Worm (Caenorhabditis elegans) whole organism, L4 larva: ENCODE measurements around the gene clec-1.

Source experiments
- D1046.2 ChIP-seq: fragments of 200-800 bp; sonication (Bioruptor generic); IDR thresholded peaks from 2 replicates; pipeline ENCODE4 v1.3.6; 2022; ENCODE audit warnings: missing genetic modification characterization, missing compliant biosample characterization
- F26F4.8 ChIP-seq: fragments of 200-800 bp; sonication (Bioruptor generic); conservative IDR thresholded peaks from 2 replicates; pipeline ENCODE4 v1.3.6; 2022; ENCODE audit warnings: missing genetic modification characterization, missing compliant biosample characterization
- Y105C5A.15 ChIP-seq: fragments of 200-800 bp; sonication (Bioruptor generic); IDR thresholded peaks from 2 replicates; pipeline ENCODE4 v1.3.6; 2022; ENCODE audit warnings: missing genetic modification characterization, missing compliant biosample characterization
- Y75B8A.6 ChIP-seq: fragments of 200-800 bp; sonication (Bioruptor generic); IDR thresholded peaks from 2 replicates; pipeline ENCODE4 v1.3.6; 2022; ENCODE audit warnings: missing genetic modification reagents, missing genetic modification characterization, missing compliant biosample characterization
- ZK337.2 ChIP-seq: fragments of 200-800 bp; sonication (Bioruptor generic); IDR thresholded peaks from 2 replicates; pipeline ENCODE4 v1.3.6; 2022; ENCODE audit warnings: missing genetic modification reagents, missing genetic modification characterization, missing compliant biosample characterization
- daf-12 ChIP-seq: fragments of 150-350 bp; optimal IDR thresholded peaks from 2 replicates; lab custom pipeline; 2014; ENCODE audit warnings: missing biosample characterization, missing genetic modification reagents, missing genetic modification characterization
- daf-16 ChIP-seq, 3 experiments: sonication (generic microtip); optimal IDR thresholded peaks; 2 replicates each; lab custom pipeline; 2016 to 2017; ENCODE audit warnings: missing genetic modification characterization in 3 of 3, missing genetic modification reagents in 3 of 3, mild to moderate bottlenecking in 2 of 3, missing compliant biosample characterization in 2 of 3, missing biosample characterization in 1 of 3, moderate library complexity in 1 of 3
- daf-19 ChIP-seq: fragments of 200-800 bp; sonication (Bioruptor generic); conservative IDR thresholded peaks from 2 replicates; pipeline ENCODE4 v1.3.6; 2022; ENCODE audit warnings: missing genetic modification characterization, missing compliant biosample characterization
- daf-8 ChIP-seq: fragments of 200-800 bp; sonication (Bioruptor generic); IDR thresholded peaks from 2 replicates; pipeline ENCODE4 v1.3.6; 2022; ENCODE audit warnings: missing genetic modification characterization, missing compliant biosample characterization
- duxl-1 ChIP-seq: sonication (generic microtip); optimal IDR thresholded peaks from 2 replicates; lab custom pipeline; 2016; ENCODE audit warnings: mild to moderate bottlenecking, missing genetic modification characterization, moderate library complexity, missing compliant biosample characterization; ENCODE audit not compliant: poor library complexity
- dve-1 ChIP-seq: sonication (generic microtip); optimal IDR thresholded peaks from 2 replicates; lab custom pipeline; 2017; ENCODE audit warnings: antibody characterized with exemption, mild to moderate bottlenecking, missing genetic modification characterization, missing compliant biosample characterization; ENCODE audit not compliant: insufficient read depth
- egl-27 ChIP-seq: sonication (generic microtip); optimal IDR thresholded peaks from 3 replicates; lab custom pipeline; 2017; ENCODE audit warnings: missing biosample characterization, missing genetic modification reagents, missing genetic modification characterization
- fos-1 ChIP-seq: fragments of 150-350 bp; optimal IDR thresholded peaks from 2 replicates; lab custom pipeline; 2014; ENCODE audit warnings: missing biosample characterization, missing genetic modification characterization
- hlh-11 ChIP-seq: fragments of 200-800 bp; sonication (Bioruptor generic); optimal IDR thresholded peaks from 2 replicates; lab custom pipeline; 2018; ENCODE audit warnings: mild to moderate bottlenecking, missing genetic modification characterization, missing compliant biosample characterization
- hmg-1.1 ChIP-seq: fragments of 200-800 bp; sonication (Bioruptor generic); IDR thresholded peaks from 2 replicates; pipeline ENCODE4 v1.3.6; 2022; ENCODE audit warnings: missing genetic modification reagents, missing genetic modification characterization, missing compliant biosample characterization
- jun-1 ChIP-seq: fragments of 150-350 bp; optimal IDR thresholded peaks from 2 replicates; lab custom pipeline; 2014; ENCODE audit warnings: missing biosample characterization, missing genetic modification reagents, missing genetic modification characterization
- lin-13 ChIP-seq: fragments of 150-350 bp; optimal IDR thresholded peaks from 2 replicates; lab custom pipeline; 2014; ENCODE audit warnings: missing biosample characterization, missing genetic modification reagents, missing genetic modification characterization
- lin-38 ChIP-seq: fragments of 200-800 bp; sonication (Bioruptor generic); IDR thresholded peaks from 2 replicates; pipeline ENCODE4 v1.3.6; 2022; ENCODE audit warnings: missing genetic modification reagents, missing genetic modification characterization, missing compliant biosample characterization
- madf-5 ChIP-seq, 2 experiments: fragments of 200-800 bp; sonication (Bioruptor generic); IDR thresholded peaks; 2 replicates each; pipeline ENCODE4 v1.3.6; 2022; ENCODE audit warnings: missing compliant biosample characterization in 2 of 2, missing genetic modification characterization in 2 of 2
- mdt-29 ChIP-seq: fragments of 200-800 bp; sonication (Bioruptor generic); IDR thresholded peaks from 2 replicates; pipeline ENCODE4 v1.3.6; 2022; ENCODE audit warnings: missing genetic modification reagents, missing genetic modification characterization, missing compliant biosample characterization
- mep-1 ChIP-seq: fragments of 150-350 bp; sonication (generic microtip); optimal IDR thresholded peaks from 3 replicates; lab custom pipeline; 2014; ENCODE audit warnings: missing biosample characterization, missing genetic modification characterization
- mes-2 ChIP-seq: sonication (generic microtip); optimal IDR thresholded peaks from 2 replicates; lab custom pipeline; 2016; ENCODE audit warnings: missing genotype, mild to moderate bottlenecking, missing genetic modification characterization, missing compliant biosample characterization; ENCODE audit not compliant: poor library complexity, severe bottlenecking
- mxl-2 ChIP-seq: fragments of 200-800 bp; sonication (Bioruptor generic); conservative IDR thresholded peaks from 2 replicates; pipeline ENCODE4 v1.3.6; 2022; ENCODE audit warnings: missing genetic modification reagents, missing genetic modification characterization, missing compliant biosample characterization
- nhr-237 ChIP-seq: sonication (generic microtip); optimal IDR thresholded peaks from 2 replicates; lab custom pipeline; 2017; ENCODE audit warnings: missing biosample characterization, missing genetic modification characterization
- nhr-25 ChIP-seq: sonication (generic microtip); optimal IDR thresholded peaks from 2 replicates; lab custom pipeline; 2017; ENCODE audit warnings: missing genetic modification characterization, mild to moderate bottlenecking, missing compliant biosample characterization, antibody characterized with exemption, moderate library complexity, borderline replicate concordance; ENCODE audit not compliant: insufficient read depth
- nhr-28 ChIP-seq: fragments of 150-350 bp; optimal IDR thresholded peaks from 2 replicates; lab custom pipeline; 2014; ENCODE audit warnings: missing biosample characterization, missing genetic modification characterization
- nhr-6 ChIP-seq: fragments of 150-350 bp; optimal IDR thresholded peaks from 2 replicates; lab custom pipeline; 2014; ENCODE audit warnings: missing biosample characterization, missing genetic modification characterization
- nhr-76 ChIP-seq: fragments of 150-350 bp; optimal IDR thresholded peaks from 2 replicates; lab custom pipeline; 2014; ENCODE audit warnings: missing biosample characterization, missing genetic modification characterization
- nhr-77 ChIP-seq: fragments of 150-350 bp; optimal IDR thresholded peaks from 2 replicates; lab custom pipeline; 2014; ENCODE audit warnings: missing biosample characterization, missing genetic modification characterization
- php-3 ChIP-seq: fragments of 200-800 bp; sonication (Bioruptor generic); IDR thresholded peaks from 2 replicates; pipeline ENCODE4 v1.3.6; 2022; ENCODE audit warnings: missing genetic modification reagents, missing genetic modification characterization, missing compliant biosample characterization
- rbr-2 ChIP-seq: sonication (generic microtip); optimal IDR thresholded peaks from 2 replicates; lab custom pipeline; 2016; ENCODE audit warnings: missing genotype, missing genetic modification characterization, missing compliant biosample characterization
- skn-1 ChIP-seq: fragments of 150-350 bp; optimal IDR thresholded peaks from 2 replicates; lab custom pipeline; 2014; ENCODE audit warnings: missing biosample characterization, missing genetic modification characterization
- snpc-4 ChIP-seq: fragments of 150-350 bp; optimal IDR thresholded peaks from 2 replicates; lab custom pipeline; 2014; ENCODE audit warnings: missing biosample characterization, missing genetic modification characterization
- tag-97 ChIP-seq: fragments of 200-800 bp; sonication (Bioruptor generic); IDR thresholded peaks from 2 replicates; pipeline ENCODE4 v1.3.6; 2022; ENCODE audit warnings: missing genetic modification characterization, missing compliant biosample characterization
- unc-130 ChIP-seq: sonication (generic microtip); optimal IDR thresholded peaks from 2 replicates; lab custom pipeline; 2016; ENCODE audit warnings: missing genetic modification reagents, missing genetic modification characterization, missing compliant biosample characterization
- unc-62 ChIP-seq, 3 experiments: fragments of 150-350 bp in 1 of 3; sonication (generic microtip); optimal IDR thresholded peaks in 2 of 3; peaks in 1 of 3; 1 replicate in 1 of 3; 2 replicates in 2 of 3; lab custom pipeline; 2014 to 2017; ENCODE audit warnings: missing biosample characterization in 3 of 3, missing genetic modification characterization in 3 of 3, missing genetic modification reagents in 3 of 3, missing genotype in 1 of 3
- zfp-3 ChIP-seq: fragments of 200-800 bp; sonication (Bioruptor generic); conservative IDR thresholded peaks from 2 replicates; pipeline ENCODE4 v1.3.6; 2022; ENCODE audit warnings: missing genetic modification reagents, missing genetic modification characterization, missing compliant biosample characterization
- ztf-11 ChIP-seq: fragments of 150-350 bp; optimal IDR thresholded peaks from 2 replicates; lab custom pipeline; 2014; ENCODE audit warnings: missing biosample characterization, missing genetic modification characterization
- ztf-7 ChIP-seq: fragments of 150-350 bp; optimal IDR thresholded peaks from 2 replicates; lab custom pipeline; 2014; ENCODE audit warnings: missing biosample characterization, missing genetic modification characterization

Gene clec-1

DNA sequence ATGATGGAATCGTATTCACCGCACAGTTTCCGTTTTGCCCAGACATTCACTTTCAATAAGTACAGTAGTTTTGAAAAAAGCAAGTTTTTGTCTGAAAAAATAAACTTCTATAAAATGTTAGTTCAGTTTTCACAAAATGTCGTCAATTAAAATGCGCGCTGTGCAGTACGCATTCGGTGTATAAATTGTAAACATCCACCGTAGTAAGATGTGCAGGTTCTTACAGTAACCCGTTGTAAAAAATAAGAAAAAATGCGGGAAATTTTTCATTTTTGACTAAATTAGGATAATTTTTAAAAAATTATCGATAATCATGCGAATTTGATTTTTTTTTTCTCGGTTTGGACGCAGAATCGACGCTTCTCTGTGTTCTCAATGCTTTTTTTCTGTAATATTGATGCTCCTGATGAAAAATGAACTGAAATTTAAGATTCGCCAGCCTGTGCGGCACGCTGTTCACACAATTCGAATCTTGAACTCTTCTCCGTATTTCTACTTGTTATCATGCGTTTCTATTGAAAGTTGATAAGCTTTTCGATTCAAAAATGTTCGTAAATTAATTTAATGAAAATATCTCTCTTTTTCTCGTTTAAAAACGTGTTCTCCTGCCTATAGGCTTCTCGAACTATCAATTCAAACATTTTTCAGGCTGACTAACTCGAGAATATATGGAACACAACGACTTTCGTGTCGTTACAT, 17.4 kb downstream of the clec-1 start, which contains the start of gene rga-3 (continued):
- TF ChIP-seq jun-1 (tag; lab: Kevin White, UChicago) (no peak), daf-12 (tag; lab: Kevin White, UChicago) (no peak), fos-1 (tag; lab: Kevin White, UChicago) (no peak), zfp-3 (GFP tag; lab: Robert Waterston, UW) (no peak), unc-62 (GFP tag; optimal IDR thresholded peaks at IDR 0.05 in 1 of 2; lab: Kevin White, UChicago) (peak in 1 of 2 experiments; percentile 34), unc-62 (tag; optimal IDR thresholded peaks at IDR 0.05; lab: Kevin White, UChicago) (no peak)

DNA sequence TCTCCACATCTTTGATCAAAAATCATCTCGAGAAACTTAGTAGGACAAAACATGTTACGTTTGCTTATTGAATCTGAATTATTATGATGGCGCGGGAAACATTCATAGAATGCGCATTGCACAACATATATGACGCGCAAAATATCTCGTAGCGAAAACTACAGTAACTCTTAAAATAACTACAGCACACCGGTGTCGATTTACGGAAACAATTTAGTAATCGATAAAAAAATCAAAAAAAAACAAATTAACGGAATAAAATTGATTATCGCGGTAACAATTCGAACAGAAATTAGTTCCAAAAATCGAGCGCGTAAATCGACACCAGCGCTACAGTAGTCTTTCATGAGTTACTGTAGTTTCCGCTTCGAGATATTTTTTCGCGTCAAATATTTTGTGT, 22.1 kb downstream of the clec-1 start:
- no peak for TF ChIP-seq ZK337.2 (GFP tag; lab: Robert Waterston, UW)
- TF ChIP-seq lin-38 (GFP tag; lab: Robert Waterston, UW), result no peak
- TF ChIP-seq nhr-76 (tag; lab: Kevin White, UChicago), result no peak
- TF ChIP-seq mep-1, result no peak
- no peak for TF ChIP-seq Y75B8A.6 (GFP tag; lab: Robert Waterston, UW)
- no peak for TF ChIP-seq nhr-6 (tag; lab: Kevin White, UChicago)

DNA sequence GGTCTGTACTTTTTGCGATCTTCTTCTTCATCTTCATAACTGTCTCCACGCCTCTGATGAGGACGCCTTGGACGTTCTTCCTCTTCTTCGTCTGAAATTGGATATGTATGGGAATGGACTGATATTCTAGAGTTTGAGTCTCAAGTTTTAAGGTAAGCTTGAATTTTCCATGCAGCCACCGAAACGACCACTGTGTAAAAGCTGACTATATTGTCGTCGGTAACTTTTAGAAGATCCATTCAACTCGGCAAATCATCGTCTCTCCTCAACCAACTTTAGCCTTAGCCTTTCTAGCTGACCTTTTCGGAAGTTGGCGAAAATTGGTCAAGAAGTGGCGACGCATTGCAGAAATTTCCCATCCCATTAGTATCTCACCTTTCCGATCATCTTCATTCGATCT, 24.4 kb downstream of the clec-1 start:
- TF ChIP-seq php-3 (GFP tag; lab: Robert Waterston, UW), result no peak
- peak in 1 of 2 experiments; percentile 90 for TF ChIP-seq unc-62 (GFP tag; optimal IDR thresholded peaks at IDR 0.05 in 1 of 2; lab: Kevin White, UChicago)
- TF ChIP-seq unc-62 (tag; optimal IDR thresholded peaks at IDR 0.05; lab: Kevin White, UChicago), result no peak
- TF ChIP-seq skn-1 (tag; lab: Kevin White, UChicago), result no peak
- no peak for TF ChIP-seq mxl-2
- no peak for TF ChIP-seq rbr-2 (tag; lab: Kevin White, UChicago)

DNA sequence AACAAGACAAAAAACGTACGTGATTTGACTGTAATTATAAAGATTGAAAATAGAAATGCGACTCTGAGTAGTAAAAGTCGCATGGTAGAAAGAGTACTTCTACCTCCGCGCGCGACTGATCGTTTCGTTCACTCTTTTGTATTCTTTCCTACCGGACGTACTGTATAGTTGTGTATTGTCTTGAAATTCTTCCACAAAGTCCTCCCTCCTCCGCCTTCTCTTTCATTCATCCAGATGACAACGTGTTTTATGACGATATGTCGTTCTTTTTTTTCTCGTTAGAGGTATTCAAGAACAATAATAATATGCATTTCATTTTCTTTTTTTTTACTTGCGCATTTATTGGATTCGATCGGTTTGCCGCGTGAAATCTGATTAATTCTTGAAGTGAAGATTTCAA, 26.5 kb downstream of the clec-1 start, which contains the start of gene K09H11.4:
Gene K09H11.4, minus strand, starts transcription at position 101 of the 400 bp plus-strand sequence.
- TF ChIP-seq unc-62 (GFP tag; optimal IDR thresholded peaks at IDR 0.05 in 1 of 2; lab: Kevin White, UChicago) (no peak), unc-62 (tag; optimal IDR thresholded peaks at IDR 0.05; lab: Kevin White, UChicago) (no peak), D1046.2 (no peak), nhr-25 (tag; lab: Kevin White, UChicago) (no peak), rbr-2 (tag; lab: Kevin White, UChicago) (no peak), ztf-7 (tag; lab: Kevin White, UChicago) (no peak), daf-19 (GFP tag; lab: Robert Waterston, UW) (no peak), jun-1 (tag; lab: Kevin White, UChicago) (no peak), nhr-77 (tag; lab: Kevin White, UChicago) (no peak), nhr-28 (tag; lab: Kevin White, UChicago) (no peak), nhr-76 (tag; lab: Kevin White, UChicago) (no peak), unc-130 (GFP tag; lab: Kevin White, UChicago) (no peak), hmg-1.1 (no peak), lin-13 (GFP tag; lab: Kevin White, UChicago) (no peak), daf-8 (no peak), daf-16 (GFP tag; optimal IDR thresholded peaks at IDR 0.05; lab: Kevin White, UChicago) (no peak), daf-16 (tag; optimal IDR thresholded peaks at IDR 0.05; lab: Kevin White, UChicago) (no peak), Y105C5A.15 (no peak), F26F4.8 (GFP tag; lab: Robert Waterston, UW) (no peak), nhr-237 (no peak), tag-97 (no peak)

DNA sequence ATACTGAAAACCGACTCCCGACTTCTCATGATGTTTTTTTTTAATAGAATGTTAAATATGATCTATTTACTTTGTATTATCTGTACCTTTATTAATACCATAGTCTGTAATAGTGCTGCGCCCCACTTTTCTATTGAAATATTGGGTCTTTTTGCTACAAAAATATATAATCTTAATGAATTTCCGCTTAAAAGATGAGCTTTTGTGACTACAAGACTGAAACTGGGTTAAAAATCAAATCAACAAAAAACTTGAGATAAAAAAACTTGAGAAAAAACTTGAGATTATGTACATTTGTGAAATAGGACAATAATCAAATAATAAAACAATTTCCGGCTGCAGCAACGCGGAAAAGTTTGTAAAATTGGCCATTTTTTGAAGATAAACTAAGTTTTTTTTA, 30.8 kb downstream of the clec-1 start, which contains the start of gene K09H11.15:
Gene K09H11.15, minus strand, starts transcription at position 101 of the 400 bp plus-strand sequence.
- TF ChIP-seq nhr-6 (tag; lab: Kevin White, UChicago), result no peak
- TF ChIP-seq ztf-11 (tag; lab: Kevin White, UChicago), result no peak
- no peak for TF ChIP-seq duxl-1 (tag; lab: Kevin White, UChicago)
- TF ChIP-seq mdt-29, result no peak
- no peak for TF ChIP-seq egl-27 (tag; lab: Kevin White, UChicago)
- no peak for TF ChIP-seq skn-1 (tag; lab: Kevin White, UChicago)
- no peak for TF ChIP-seq Y105C5A.15
- no peak for TF ChIP-seq madf-5 (GFP tag; IDR thresholded peaks at IDR 0.05; lab: Robert Waterston, UW)
- no peak for TF ChIP-seq snpc-4 (tag; lab: Kevin White, UChicago)
- TF ChIP-seq mes-2 (tag; lab: Kevin White, UChicago), result no peak
- TF ChIP-seq hlh-11 (tag; lab: Kevin White, UChicago), result no peak
- TF ChIP-seq dve-1 (tag; lab: Kevin White, UChicago), result no peak
- TF ChIP-seq ztf-7 (tag; lab: Kevin White, UChicago), result no peak
